Worm (Caenorhabditis elegans): ENCODE data around the gene srh-56.

- TF ChIP-seq tab-1 (GFP tag; IDR thresholded peaks at IDR 0.05): no peak
- no peak for TF ChIP-seq cog-1 (tag; optimal IDR thresholded peaks at IDR 0.05)
- TF ChIP-seq ztf-23 (GFP tag; IDR thresholded peaks at IDR 0.05): no peak
Observed at ce11 chrV:2750006-2750405, 21.7 kb upstream of the srh-56 start, which contains the start of gene srx-24.

Data from whole organism, midembryonic.